Worm (Caenorhabditis elegans): ENCODE data around the gene srlf-34.

The srlf-34 gene

ce11 chrII:10346075-10346474, 34.0 kb downstream of the srlf-34 start, which contains the start of gene C07E3.10:
C07E3.10 (plus strand) TSS chrII:10346375.
- TF ChIP-seq elt-2 (tag; optimal IDR thresholded peaks at IDR 0.05) (no peak), lin-14 (GFP tag; optimal IDR thresholded peaks at IDR 0.05) (no peak), F16B12.6 (tag; optimal IDR thresholded peaks at IDR 0.05) (no peak), vab-15 (tag; optimal IDR thresholded peaks at IDR 0.05) (no peak), sox-4 (tag; optimal IDR thresholded peaks at IDR 0.05) (no peak), sup-37 (GFP tag; optimal IDR thresholded peaks at IDR 0.05) (no peak), hpl-2 (GFP tag; optimal IDR thresholded peaks at IDR 0.05) (no peak), lsy-2 (tag; optimal IDR thresholded peaks at IDR 0.05) (no peak), isw-1 (GFP tag; IDR thresholded peaks at IDR 0.05) (no peak)

DNA sequence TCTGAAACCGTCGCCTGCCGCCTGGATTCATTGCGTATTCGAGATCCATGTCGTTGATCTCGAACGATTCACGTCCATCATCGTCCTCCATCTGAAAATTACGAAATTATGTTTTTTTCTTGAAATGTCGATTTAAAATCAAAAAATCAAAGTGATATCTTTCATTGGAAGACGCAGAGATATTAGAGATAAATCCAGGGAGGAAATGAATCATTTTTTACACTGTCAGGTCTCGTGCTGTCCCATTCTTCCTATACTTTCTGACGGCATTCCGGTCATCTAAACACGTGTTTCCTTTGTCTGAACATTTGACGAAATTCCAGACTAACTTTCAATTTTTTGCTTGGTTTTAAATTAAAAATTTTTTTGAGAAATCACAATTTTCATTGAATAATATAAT, 37.8 kb downstream of the srlf-34 start, which contains the start of gene stip-1:
Gene stip-1 (minus strand): TSS at position 98 of the 400 bp plus-strand sequence.
- no peak for TF ChIP-seq ceh-82 (tag; optimal IDR thresholded peaks at IDR 0.05)
- no peak for TF ChIP-seq alr-1 (tag; optimal IDR thresholded peaks at IDR 0.05; ENCODE audit: borderline replicate concordance)
- no peak for TF ChIP-seq efl-1 (optimal IDR thresholded peaks at IDR 0.05)
- peak in 1 of 2 experiments; percentile 91 for TF ChIP-seq efl-1 (GFP tag; optimal IDR thresholded peaks at IDR 0.05 in 1 of 2)
- TF ChIP-seq C16A3.4 (tag; optimal IDR thresholded peaks at IDR 0.05): no peak
- TF ChIP-seq unc-62 (GFP tag; optimal IDR thresholded peaks at IDR 0.05): no peak
- no peak for TF ChIP-seq tlp-1 (tag; optimal IDR thresholded peaks at IDR 0.05)
- peak in 1 of 2 experiments; percentile 2 for TF ChIP-seq lsy-2 (tag; optimal IDR thresholded peaks at IDR 0.05)
- TF ChIP-seq nhr-71 (tag; optimal IDR thresholded peaks at IDR 0.05): peak; percentile 39
- peak; percentile 27 for TF ChIP-seq rnt-1 (tag; optimal IDR thresholded peaks at IDR 0.05)

- TF ChIP-seq C04F5.9 (tag; optimal IDR thresholded peaks at IDR 0.05): no peak
- no peak for TF ChIP-seq swsn-7 (tag; optimal IDR thresholded peaks at IDR 0.05)
- no peak for TF ChIP-seq ztf-4 (tag; optimal IDR thresholded peaks at IDR 0.05)
- no peak for TF ChIP-seq alr-1 (tag; optimal IDR thresholded peaks at IDR 0.05; ENCODE audit: borderline replicate concordance)
- TF ChIP-seq ceh-82 (tag; optimal IDR thresholded peaks at IDR 0.05): peak in 2 of 3 experiments; percentile 23 to 24
- TF ChIP-seq efl-3 (GFP tag; optimal IDR thresholded peaks at IDR 0.05): no peak
- TF ChIP-seq zag-1 (tag; optimal IDR thresholded peaks at IDR 0.05): no peak
- TF ChIP-seq nhr-20 (tag; optimal IDR thresholded peaks at IDR 0.05): peak; percentile 20
- TF ChIP-seq pax-3 (tag; optimal IDR thresholded peaks at IDR 0.05): no peak
- peak; percentile 11 for TF ChIP-seq nhr-71 (tag; optimal IDR thresholded peaks at IDR 0.05)
- no peak for TF ChIP-seq fkh-8 (tag; optimal IDR thresholded peaks at IDR 0.05)
- 0 out of 2 replicates have a peak, but pooled peaks have one; percentile 8 for TF ChIP-seq isw-1 (GFP tag; IDR thresholded peaks at IDR 0.05)
- TF ChIP-seq grh-1 (GFP tag; IDR thresholded peaks at IDR 0.05): no peak
- TF ChIP-seq dpl-1 (GFP tag; optimal IDR thresholded peaks at IDR 0.05): peak; percentile 90 to 96 (median 93)
- no peak for TF ChIP-seq nhr-90 (tag; optimal IDR thresholded peaks at IDR 0.05; ENCODE audit: poor library complexity)
- no peak for TF ChIP-seq hlh-17 (GFP tag; optimal IDR thresholded peaks at IDR 0.05; ENCODE audit: borderline replicate concordance)
- peak; percentile 28 for TF ChIP-seq xbp-1 (tag; optimal IDR thresholded peaks at IDR 0.05)
- no peak for TF ChIP-seq lin-13 (GFP tag; optimal IDR thresholded peaks at IDR 0.05)
- TF ChIP-seq elt-2 (tag; optimal IDR thresholded peaks at IDR 0.05): no peak
- no peak for TF ChIP-seq ceh-63 (GFP tag; optimal IDR thresholded peaks at IDR 0.05)
- no peak for TF ChIP-seq pag-3 (tag; optimal IDR thresholded peaks at IDR 0.05; ENCODE audit: borderline replicate concordance, insufficient read depth)
- no peak for TF ChIP-seq nhr-11 (tag; optimal IDR thresholded peaks at IDR 0.05)
- TF ChIP-seq lin-15B (tag; optimal IDR thresholded peaks at IDR 0.05): peak; percentile 41
- TF ChIP-seq egl-27 (tag; optimal IDR thresholded peaks at IDR 0.05): no peak
- TF ChIP-seq nhr-237 (tag; optimal IDR thresholded peaks at IDR 0.05): no peak
- TF ChIP-seq nhr-77 (tag; optimal IDR thresholded peaks at IDR 0.05): no peak
- TF ChIP-seq blmp-1 (tag; optimal IDR thresholded peaks at IDR 0.05): peak; percentile 18
- no peak for TF ChIP-seq fkh-10 (GFP tag; optimal IDR thresholded peaks at IDR 0.05)
- TF ChIP-seq nhr-76 (tag; optimal IDR thresholded peaks at IDR 0.05): no peak
- TF ChIP-seq ceh-90 (tag; optimal IDR thresholded peaks at IDR 0.05): no peak
- no peak for TF ChIP-seq jun-1 (tag; optimal IDR thresholded peaks at IDR 0.05)
- no peak for TF ChIP-seq mdl-1 (tag; optimal IDR thresholded peaks at IDR 0.05)
- no peak for TF ChIP-seq sup-37 (GFP tag; optimal IDR thresholded peaks at IDR 0.05)
- no peak for TF ChIP-seq Y116A8C.19 (tag; optimal IDR thresholded peaks at IDR 0.05; ENCODE audit: borderline replicate concordance)
- no peak for TF ChIP-seq tlp-1 (tag; optimal IDR thresholded peaks at IDR 0.05)
- TF ChIP-seq elt-3 (tag; optimal IDR thresholded peaks at IDR 0.05): peak in 1 of 6 experiments; percentile 21
- TF ChIP-seq nhr-28 (tag; optimal IDR thresholded peaks at IDR 0.05): no peak
These were observed 38.4 kb downstream of the srlf-34 start, which contains the start of gene C07E3.9 for ce11 chrII:10350487-10350886. C07E3.9 (plus strand) TSS chrII:10350756.

Data from whole organism, L1 larva.